Worm (Caenorhabditis elegans): ENCODE results near the gene R09F10.1.

DNA sequence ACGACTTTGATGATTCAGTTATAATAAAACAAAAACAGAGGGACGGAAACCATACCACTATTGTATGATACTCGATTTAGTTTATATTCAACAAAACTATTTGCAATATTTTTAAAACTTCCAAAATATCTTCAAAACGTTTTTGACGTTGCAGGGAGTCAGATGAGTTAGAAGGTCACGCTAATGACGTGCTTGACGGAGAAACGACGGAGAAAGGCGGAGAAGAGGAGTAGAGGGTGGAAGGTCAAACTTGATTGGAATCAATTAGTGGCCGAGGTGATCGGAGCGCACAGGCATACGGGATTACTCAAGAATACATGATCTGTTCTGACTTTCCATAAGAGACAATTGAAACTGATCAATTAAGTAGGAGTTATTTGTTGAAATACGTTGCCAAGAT, 20.6 kb upstream of the R09F10.1 start:
- TF ChIP-seq egl-27 (tag; optimal IDR thresholded peaks at IDR 0.05) (no peak), mdl-1 (tag; optimal IDR thresholded peaks at IDR 0.05) (no peak), nhr-77 (tag; optimal IDR thresholded peaks at IDR 0.05) (no peak)
